Worm (Caenorhabditis elegans) whole organism, young adult: Measurements from ENCODE around the gene ins-15.

Source experiments
- C17E4.6 ChIP-seq: fragments of 200-800 bp; sonication (Bioruptor generic); IDR thresholded peaks from 2 replicates; pipeline ENCODE4 v1.3.6; 2022; ENCODE audit warnings: missing genetic modification reagents, missing genetic modification characterization, missing compliant biosample characterization
- D2030.7 ChIP-seq: fragments of 200-800 bp; sonication (Bioruptor generic); IDR thresholded peaks from 2 replicates; pipeline ENCODE4 v1.3.6; 2022; ENCODE audit warnings: missing genetic modification reagents, missing genetic modification characterization, missing compliant biosample characterization
- F33H1.4 ChIP-seq: fragments of 200-800 bp; sonication (Bioruptor generic); IDR thresholded peaks from 2 replicates; pipeline ENCODE4 v1.3.6; 2022; ENCODE audit warnings: missing genetic modification reagents, missing genetic modification characterization, missing compliant biosample characterization
- F39B2.1 ChIP-seq: fragments of 200-800 bp; sonication (Bioruptor generic); IDR thresholded peaks from 2 replicates; pipeline ENCODE4 v1.3.6; 2022; ENCODE audit warnings: missing genetic modification reagents, missing genetic modification characterization, missing compliant biosample characterization
- K12H6.12 ChIP-seq: fragments of 200-800 bp; sonication (Bioruptor generic); optimal IDR thresholded peaks from 2 replicates; lab custom pipeline; 2018; ENCODE audit warnings: mild to moderate bottlenecking, missing genetic modification characterization, missing compliant biosample characterization
- T26A5.8 ChIP-seq: sonication (generic microtip); optimal IDR thresholded peaks from 2 replicates; lab custom pipeline; 2016; ENCODE audit warnings: missing genetic modification characterization, missing compliant biosample characterization
- ZK185.1 ChIP-seq: sonication (generic microtip); optimal IDR thresholded peaks from 2 replicates; lab custom pipeline; 2016; ENCODE audit warnings: mild to moderate bottlenecking, missing genetic modification characterization, missing compliant biosample characterization; ENCODE audit not compliant: poor library complexity, severe bottlenecking
- aptf-2 ChIP-seq: fragments of 200-800 bp; sonication (Bioruptor generic); conservative IDR thresholded peaks from 2 replicates; pipeline ENCODE4 v1.3.6; 2022; ENCODE audit warnings: missing genetic modification reagents, missing genetic modification characterization, missing compliant biosample characterization
- attf-6 ChIP-seq: fragments of 200-800 bp; sonication (Bioruptor generic); IDR thresholded peaks from 2 replicates; pipeline ENCODE4 v1.3.6; 2022; ENCODE audit warnings: missing genetic modification reagents, missing genetic modification characterization, missing compliant biosample characterization
- bed-2 ChIP-seq: fragments of 200-800 bp; sonication (Bioruptor generic); IDR thresholded peaks from 2 replicates; pipeline ENCODE4 v1.3.6; 2022; ENCODE audit warnings: missing genetic modification reagents, missing genetic modification characterization, missing compliant biosample characterization
- cebp-2 ChIP-seq: fragments of 200-800 bp; sonication (Bioruptor generic); IDR thresholded peaks from 2 replicates; pipeline ENCODE4 v1.3.6; 2022; ENCODE audit warnings: missing genetic modification characterization, missing compliant biosample characterization
- ceh-79 ChIP-seq: sonication (generic microtip); optimal IDR thresholded peaks from 2 replicates; lab custom pipeline; 2017; ENCODE audit warnings: mild to moderate bottlenecking, missing genetic modification characterization, missing compliant biosample characterization
- chd-7 ChIP-seq: sonication (generic microtip); optimal IDR thresholded peaks from 2 replicates; lab custom pipeline; 2016; ENCODE audit warnings: mild to moderate bottlenecking, missing genetic modification characterization, moderate library complexity, missing compliant biosample characterization
- egl-44 ChIP-seq: fragments of 200-800 bp; sonication (Bioruptor generic); IDR thresholded peaks from 2 replicates; pipeline ENCODE4 v1.3.6; 2022; ENCODE audit warnings: missing genetic modification reagents, missing genetic modification characterization, missing compliant biosample characterization
- egrh-3 ChIP-seq: fragments of 200-800 bp; sonication (Bioruptor generic); IDR thresholded peaks from 2 replicates; pipeline ENCODE4 v1.3.6; 2022; ENCODE audit warnings: missing genetic modification reagents, missing genetic modification characterization, missing compliant biosample characterization
- hmg-1.2 ChIP-seq: fragments of 200-800 bp; sonication (Bioruptor generic); IDR thresholded peaks from 2 replicates; pipeline ENCODE4 v1.3.6; 2022; ENCODE audit warnings: missing genetic modification reagents, missing genetic modification characterization, missing compliant biosample characterization
- hmg-20 ChIP-seq: fragments of 200-800 bp; sonication (Bioruptor generic); IDR thresholded peaks from 2 replicates; pipeline ENCODE4 v1.3.6; 2022; ENCODE audit warnings: missing genetic modification reagents, missing genetic modification characterization, missing compliant biosample characterization
- let-526 ChIP-seq: fragments of 200-800 bp; sonication (Bioruptor generic); IDR thresholded peaks from 2 replicates; pipeline ENCODE4 v1.3.6; 2022; ENCODE audit warnings: missing genetic modification reagents, missing genetic modification characterization, missing compliant biosample characterization
- lin-26 ChIP-seq: fragments of 200-800 bp; sonication (Bioruptor generic); IDR thresholded peaks from 2 replicates; pipeline ENCODE4 v1.3.6; 2022; ENCODE audit warnings: missing genetic modification reagents, missing genetic modification characterization, missing compliant biosample characterization
- lin-35 ChIP-seq, 3 experiments: fragments of 150-350 bp in 2 of 3; sonication (generic microtip) in 1 of 3; optimal IDR thresholded peaks; 2 replicates each; lab custom pipeline; 2014 to 2018; ENCODE audit warnings: missing biosample characterization in 3 of 3, missing genetic modification characterization in 3 of 3, missing genetic modification reagents in 3 of 3
- lir-1 ChIP-seq: fragments of 200-800 bp; sonication (Bioruptor generic); conservative IDR thresholded peaks from 2 replicates; pipeline ENCODE4 v1.3.6; 2022; ENCODE audit warnings: missing genetic modification reagents, missing genetic modification characterization, missing compliant biosample characterization
- lsl-1 ChIP-seq: fragments of 200-800 bp; sonication (Bioruptor generic); optimal IDR thresholded peaks from 2 replicates; lab custom pipeline; 2018; ENCODE audit warnings: mild to moderate bottlenecking, missing genetic modification characterization, moderate library complexity, missing compliant biosample characterization
- nfyb-1 ChIP-seq: fragments of 200-800 bp; sonication (Bioruptor generic); IDR thresholded peaks from 2 replicates; pipeline ENCODE4 v1.3.6; 2022; ENCODE audit warnings: missing genetic modification reagents, missing genetic modification characterization, missing compliant biosample characterization
- nhr-120 ChIP-seq: fragments of 200-800 bp; sonication (Bioruptor generic); IDR thresholded peaks from 2 replicates; pipeline ENCODE4 v1.3.6; 2022; ENCODE audit warnings: missing genetic modification characterization, missing compliant biosample characterization
- nhr-179 ChIP-seq: sonication (generic microtip); optimal IDR thresholded peaks from 2 replicates; lab custom pipeline; 2016; ENCODE audit warnings: mild to moderate bottlenecking, missing genetic modification characterization, missing compliant biosample characterization
- rcor-1 ChIP-seq: fragments of 200-800 bp; sonication (Bioruptor generic); IDR thresholded peaks from 2 replicates; pipeline ENCODE4 v1.3.6; 2022; ENCODE audit warnings: missing genetic modification reagents, missing genetic modification characterization, missing compliant biosample characterization
- rpc-1 ChIP-seq, 2 experiments: fragments of 150-350 bp in 1 of 2; sonication (generic microtip) in 1 of 2; optimal IDR thresholded peaks; 2 replicates each; lab custom pipeline; 2014 to 2018; ENCODE audit warnings: missing biosample characterization in 1 of 2, missing genetic modification characterization in 1 of 2, missing genetic modification reagents in 1 of 2, missing genotype in 1 of 2
- snpc-1.1 ChIP-seq: sonication (generic microtip); optimal IDR thresholded peaks from 2 replicates; lab custom pipeline; 2017; ENCODE audit warnings: missing genetic modification characterization, mild to moderate bottlenecking, missing compliant biosample characterization, antibody characterized with exemption, moderate library complexity, missing genotype, missing genetic modification reagents; ENCODE audit not compliant: insufficient read depth
- snpc-3.4 ChIP-seq: sonication (generic microtip); optimal IDR thresholded peaks from 2 replicates; lab custom pipeline; 2017; ENCODE audit warnings: missing genetic modification characterization, mild to moderate bottlenecking, missing compliant biosample characterization, antibody characterized with exemption, moderate library complexity, missing genotype, missing genetic modification reagents
- tbx-9 ChIP-seq: sonication (generic microtip); optimal IDR thresholded peaks from 2 replicates; lab custom pipeline; 2016; ENCODE audit warnings: borderline replicate concordance, missing genetic modification characterization, inconsistent platforms, missing compliant biosample characterization

The ins-15 gene

ce11 chrII:6718221-6718620 is 26.3 kb downstream of the ins-15 start, which contains the start of gene tsp-10:
TSS of gene tsp-10 (plus strand) at chrII:6718586.
- no peak for TF ChIP-seq K12H6.12 (tag; lab: Kevin White, UChicago)
- no peak for TF ChIP-seq C17E4.6 (GFP tag; lab: Robert Waterston, UW)
- TF ChIP-seq F33H1.4 (GFP tag; lab: Robert Waterston, UW): no peak
- no peak for TF ChIP-seq snpc-1.1 (tag; lab: Kevin White, UChicago)
- TF ChIP-seq snpc-3.4 (tag; lab: Kevin White, UChicago): no peak
- no peak for TF ChIP-seq egrh-3
- TF ChIP-seq, all 124 proteins: peak for 0

ce11 chrII:6716638-6717037 is 27.9 kb downstream of the ins-15 start, which contains the start of the genes T14B4.5 and T14B4.20:
TSS of gene T14B4.5 (plus strand) at chrII:6716863.
TSS of gene T14B4.20 (plus strand) at chrII:6716901.
- TF ChIP-seq hmg-1.2 (GFP tag; lab: Robert Waterston, UW) (peak; percentile 51; the same call in 1 of the 2 replicates), bed-2 (GFP tag; lab: Robert Waterston, UW) (no peak)
- TF ChIP-seq, all 124 proteins: peak for 1

ce11 chrII:6715853-6716252 is 28.7 kb downstream of the ins-15 start:
- no peak for TF ChIP-seq egl-44 (GFP tag; lab: Robert Waterston, UW)
- no peak for TF ChIP-seq D2030.7 (GFP tag; lab: Robert Waterston, UW)
- TF ChIP-seq rcor-1 (GFP tag; lab: Robert Waterston, UW): no peak
- TF ChIP-seq egrh-3: no peak
- TF ChIP-seq aptf-2 (GFP tag; lab: Robert Waterston, UW): no peak

ce11 chrII:6713832-6714342 is 30.7 kb downstream of the ins-15 start, which contains the start of gene dpy-2:
TSS of gene dpy-2 (plus strand) at chrII:6714292.
- no peak for TF ChIP-seq cebp-2
- TF ChIP-seq lin-35 (GFP tag; optimal IDR thresholded peaks at IDR 0.05; lab: Kevin White, UChicago): no peak

ce11 chrII:6713003-6713402 is 31.5 kb downstream of the ins-15 start:
- TF ChIP-seq nhr-120 (no peak), F39B2.1 (GFP tag; lab: Robert Waterston, UW) (no peak), let-526 (GFP tag; lab: Robert Waterston, UW) (no peak), chd-7 (tag; lab: Kevin White, UChicago) (no peak), attf-6 (no peak)

ce11 chrII:6712177-6712981 is 32.2 kb downstream of the ins-15 start, which contains the start of the genes dpy-10 and T14B4.19:
TSS of gene dpy-10 (minus strand) at chrII:6712227.
TSS of gene T14B4.19 (minus strand) at chrII:6712931.
- TF ChIP-seq hmg-1.2 (GFP tag; lab: Robert Waterston, UW): no peak
- TF ChIP-seq hmg-20 (GFP tag; lab: Robert Waterston, UW): no peak
- TF ChIP-seq tbx-9 (tag; lab: Kevin White, UChicago): no peak
- no peak for TF ChIP-seq lir-1
- no peak for TF ChIP-seq ZK185.1
- TF ChIP-seq aptf-2 (GFP tag; lab: Robert Waterston, UW): no peak
- TF ChIP-seq ceh-79: no peak
- TF ChIP-seq T26A5.8 (tag; lab: Kevin White, UChicago): no peak
- TF ChIP-seq cebp-2: no peak
- TF ChIP-seq nfyb-1 (GFP tag; lab: Robert Waterston, UW): no peak
- no peak for TF ChIP-seq lin-26 (GFP tag; lab: Robert Waterston, UW)
- TF ChIP-seq rpc-1 (optimal IDR thresholded peaks at IDR 0.05; lab: Kevin White, UChicago): no peak
- no peak for TF ChIP-seq rpc-1 (tag; optimal IDR thresholded peaks at IDR 0.05; lab: Kevin White, UChicago)
- TF ChIP-seq lsl-1 (GFP tag; lab: Kevin White, UChicago): no peak
- no peak for TF ChIP-seq nhr-179 (tag; lab: Kevin White, UChicago)
